Fruit fly (Drosophila melanogaster) whole organism, prepupa: ENCODE results near the gene CG6163.
A peak's percentile ranks its signal among the peaks of the same experiment; 100 is the strongest.

ENCODE experiments used
- Blimp-1 ChIP-seq: fragments of 200-800 bp; sonication (Bioruptor generic); optimal IDR thresholded peaks from 3 replicates; lab custom pipeline; 2017; ENCODE audit warnings: missing biosample characterization, missing genetic modification characterization, mild to moderate bottlenecking, moderate library complexity, missing genetic modification reagents
- CG10631 ChIP-seq: fragments of 200-800 bp; sonication (Bioruptor generic); optimal IDR thresholded peaks from 2 replicates; lab custom pipeline; 2016; ENCODE audit warnings: missing biosample characterization, missing genetic modification characterization
- CG11294 ChIP-seq: fragments of 200-800 bp; sonication (Bioruptor generic); IDR thresholded peaks from 2 replicates; pipeline ENCODE4 v1.3.6; 2022; ENCODE audit warnings: missing biosample characterization, missing genetic modification characterization
- CG11762 ChIP-seq: fragments of 200-800 bp; sonication (Bioruptor generic); optimal IDR thresholded peaks from 3 replicates; lab custom pipeline; 2016; ENCODE audit warnings: missing biosample characterization, missing genetic modification characterization; ENCODE audit not compliant: insufficient read depth
- CG11902 ChIP-seq: fragments of 200-800 bp; sonication (Bioruptor generic); optimal IDR thresholded peaks from 3 replicates; lab custom pipeline; 2016; ENCODE audit warnings: missing biosample characterization, missing genetic modification characterization
- CG15336 ChIP-seq: fragments of 200-800 bp; sonication (Bioruptor generic); IDR thresholded peaks from 2 replicates; pipeline ENCODE4 v1.3.6; 2022; ENCODE audit warnings: missing biosample characterization, missing genetic modification characterization
- CG1621 ChIP-seq: fragments of 200-800 bp; sonication (Bioruptor generic); optimal IDR thresholded peaks from 3 replicates; lab custom pipeline; 2018; ENCODE audit warnings: missing biosample characterization, mild to moderate bottlenecking, missing genetic modification characterization
- CG3032 ChIP-seq: fragments of 200-800 bp; optimal IDR thresholded peaks from 2 replicates; lab custom pipeline; 2019; ENCODE audit warnings: missing biosample characterization, mild to moderate bottlenecking, missing genetic modification characterization, moderate library complexity
- CG32006 ChIP-seq: fragments of 200-800 bp; sonication (Bioruptor generic); optimal IDR thresholded peaks from 3 replicates; lab custom pipeline; 2017; ENCODE audit warnings: missing biosample characterization, mild to moderate bottlenecking, missing genetic modification characterization
- CG34406 ChIP-seq: fragments of 200-800 bp; sonication (Bioruptor generic); optimal IDR thresholded peaks from 3 replicates; lab custom pipeline; 2016; ENCODE audit warnings: missing biosample characterization, missing genetic modification characterization
- CG6163 ChIP-seq: fragments of 200-800 bp; sonication (Bioruptor generic); IDR thresholded peaks from 3 replicates; pipeline ENCODE4 v1.3.6; 2022; ENCODE audit warnings: missing biosample characterization, missing genetic modification characterization
- CG6276 ChIP-seq: fragments of 200-800 bp; sonication (Bioruptor generic); optimal IDR thresholded peaks from 2 replicates; lab custom pipeline; 2017; ENCODE audit warnings: missing biosample characterization, mild to moderate bottlenecking, missing genetic modification characterization
- CG6792 ChIP-seq: fragments of 200-800 bp; sonication (Bioruptor generic); optimal IDR thresholded peaks from 3 replicates; lab custom pipeline; 2016; ENCODE audit warnings: missing biosample characterization, missing genetic modification characterization
- CG6808 ChIP-seq: fragments of 200-800 bp; sonication (Bioruptor generic); optimal IDR thresholded peaks from 3 replicates; lab custom pipeline; 2017; ENCODE audit warnings: missing biosample characterization, missing genetic modification characterization, mild to moderate bottlenecking, moderate library complexity, missing genetic modification reagents
- CG6854 ChIP-seq: fragments of 200-800 bp; sonication (Bioruptor generic); optimal IDR thresholded peaks from 2 replicates; lab custom pipeline; 2017; ENCODE audit warnings: missing biosample characterization, mild to moderate bottlenecking, missing genetic modification characterization
- CG7368 ChIP-seq: fragments of 200-800 bp; sonication (Bioruptor generic); optimal IDR thresholded peaks from 3 replicates; lab custom pipeline; 2016; ENCODE audit warnings: missing biosample characterization, missing genetic modification characterization
- CG8119 ChIP-seq: fragments of 200-800 bp; sonication (Bioruptor generic); IDR thresholded peaks from 3 replicates; pipeline ENCODE4 v1.3.6; 2022; ENCODE audit warnings: missing biosample characterization, missing genetic modification characterization
- CG9139 ChIP-seq: fragments of 200-800 bp; sonication (Bioruptor generic); optimal IDR thresholded peaks from 3 replicates; lab custom pipeline; 2017; ENCODE audit warnings: missing biosample characterization, mild to moderate bottlenecking, missing genetic modification characterization
- Eip75B ChIP-seq: fragments of 200-800 bp; sonication (Bioruptor generic); optimal IDR thresholded peaks from 3 replicates; lab custom pipeline; 2016; ENCODE audit warnings: missing biosample characterization, missing genetic modification characterization
- Eip78C ChIP-seq: fragments of 200-800 bp; sonication (Bioruptor generic); peaks from one replicate; lab custom pipeline; 2016; ENCODE audit warnings: missing biosample characterization, missing genetic modification characterization
- Eip93F ChIP-seq: fragments of 200-800 bp; sonication (Bioruptor generic); optimal IDR thresholded peaks from 2 replicates; lab custom pipeline; 2016; ENCODE audit warnings: missing biosample characterization, mild to moderate bottlenecking, missing genetic modification characterization
- Ets21C ChIP-seq: fragments of 200-800 bp; sonication (Bioruptor generic); optimal IDR thresholded peaks from 3 replicates; lab custom pipeline; 2016; ENCODE audit warnings: missing biosample characterization, missing genetic modification characterization
- Ets96B ChIP-seq: fragments of 200-800 bp; optimal IDR thresholded peaks from 2 replicates; lab custom pipeline; 2019; ENCODE audit warnings: missing biosample characterization, mild to moderate bottlenecking, missing genetic modification characterization, moderate library complexity
- Gug ChIP-seq: fragments of 200-800 bp; sonication (Bioruptor generic); IDR thresholded peaks from 2 replicates; pipeline ENCODE4 v1.3.6; 2022; ENCODE audit warnings: missing biosample characterization, missing genetic modification characterization
- Hr38 ChIP-seq: sonication (Bioruptor generic); optimal IDR thresholded peaks from 2 replicates; lab custom pipeline; 2016; ENCODE audit warnings: missing biosample characterization, missing genetic modification characterization
- Hr39 ChIP-seq: fragments of 200-800 bp; sonication (Bioruptor generic); optimal IDR thresholded peaks from 2 replicates; lab custom pipeline; 2016; ENCODE audit warnings: missing biosample characterization, missing genetic modification characterization
- Lpt ChIP-seq: fragments of 200-800 bp; sonication (Bioruptor generic); optimal IDR thresholded peaks from 3 replicates; lab custom pipeline; 2016; ENCODE audit warnings: missing biosample characterization, missing genetic modification characterization
- Met ChIP-seq: fragments of 200-800 bp; sonication (Bioruptor generic); optimal IDR thresholded peaks from 3 replicates; lab custom pipeline; 2016; ENCODE audit warnings: missing biosample characterization, missing genetic modification characterization
- OdsH ChIP-seq: fragments of 200-800 bp; sonication (Bioruptor generic); optimal IDR thresholded peaks from 3 replicates; lab custom pipeline; 2016; ENCODE audit warnings: missing biosample characterization, missing genetic modification characterization
- Smox ChIP-seq: fragments of 200-800 bp; sonication (Bioruptor generic); optimal IDR thresholded peaks from 3 replicates; lab custom pipeline; 2016; ENCODE audit warnings: missing biosample characterization, missing genetic modification characterization
- Sox102F ChIP-seq: fragments of 200-800 bp; sonication (Bioruptor generic); optimal IDR thresholded peaks from 2 replicates; lab custom pipeline; 2016; ENCODE audit warnings: missing biosample characterization, mild to moderate bottlenecking, missing genetic modification characterization
- Sox14 ChIP-seq: fragments of 200-800 bp; sonication (Bioruptor generic); optimal IDR thresholded peaks from 3 replicates; lab custom pipeline; 2016; ENCODE audit warnings: missing biosample characterization, missing genetic modification characterization
- Sox15 ChIP-seq: fragments of 200-800 bp; sonication (Bioruptor generic); optimal IDR thresholded peaks from 3 replicates; lab custom pipeline; 2016; ENCODE audit warnings: missing biosample characterization, missing genetic modification characterization
- achi ChIP-seq: fragments of 200-800 bp; sonication (Bioruptor generic); optimal IDR thresholded peaks from 3 replicates; lab custom pipeline; 2016; ENCODE audit warnings: missing biosample characterization, missing genetic modification characterization
- acj6 ChIP-seq: fragments of 200-800 bp; sonication (Bioruptor generic); optimal IDR thresholded peaks from 3 replicates; lab custom pipeline; 2016; ENCODE audit warnings: missing biosample characterization, missing genetic modification characterization
- eg ChIP-seq: fragments of 200-800 bp; sonication (Bioruptor generic); IDR thresholded peaks from 3 replicates; pipeline ENCODE4 v1.3.6; 2022; ENCODE audit warnings: missing biosample characterization, missing genetic modification characterization
- esn ChIP-seq: fragments of 200-800 bp; sonication (Bioruptor generic); optimal IDR thresholded peaks from 2 replicates; lab custom pipeline; 2016; ENCODE audit warnings: missing biosample characterization, mild to moderate bottlenecking, missing genetic modification characterization, moderate library complexity
- fd59A ChIP-seq: fragments of 200-800 bp; sonication (Bioruptor generic); optimal IDR thresholded peaks from 2 replicates; lab custom pipeline; 2017; ENCODE audit warnings: missing biosample characterization, mild to moderate bottlenecking, missing genetic modification characterization, missing genetic modification reagents
- fkh ChIP-seq: fragments of 200-800 bp; sonication (Bioruptor generic); optimal IDR thresholded peaks from 3 replicates; lab custom pipeline; 2017; ENCODE audit warnings: missing biosample characterization, mild to moderate bottlenecking, missing genetic modification characterization, moderate library complexity
- lz ChIP-seq: fragments of 200-800 bp; sonication (Bioruptor generic); optimal IDR thresholded peaks from 3 replicates; lab custom pipeline; 2016; ENCODE audit warnings: missing biosample characterization, missing genetic modification characterization
- net ChIP-seq: fragments of 200-800 bp; sonication (Bioruptor generic); optimal IDR thresholded peaks from 3 replicates; lab custom pipeline; 2016; ENCODE audit warnings: missing biosample characterization, missing genetic modification characterization
- pdm3 ChIP-seq: fragments of 200-800 bp; sonication (Bioruptor generic); optimal IDR thresholded peaks from 3 replicates; lab custom pipeline; 2016; ENCODE audit warnings: missing biosample characterization, missing genetic modification characterization
- salr ChIP-seq, 2 experiments: fragments of 200-800 bp; sonication (Bioruptor generic); optimal IDR thresholded peaks; 3 replicates each; lab custom pipeline; 2016 to 2018; ENCODE audit warnings: missing biosample characterization in 2 of 2, missing genetic modification characterization in 2 of 2, mild to moderate bottlenecking in 1 of 2
- spab ChIP-seq: fragments of 200-800 bp; sonication (Bioruptor generic); optimal IDR thresholded peaks from 2 replicates; lab custom pipeline; 2017; ENCODE audit warnings: missing biosample characterization, mild to moderate bottlenecking, missing genetic modification characterization, missing genetic modification reagents
- ss ChIP-seq, 2 experiments: fragments of 200-800 bp; sonication (Bioruptor generic); optimal IDR thresholded peaks; 2 replicates in 1 of 2; 3 replicates in 1 of 2; lab custom pipeline; 2017 to 2018; ENCODE audit warnings: mild to moderate bottlenecking in 2 of 2, missing biosample characterization in 2 of 2, missing genetic modification characterization in 2 of 2, moderate library complexity in 1 of 2
- svp ChIP-seq: fragments of 200-800 bp; sonication (Bioruptor generic); peaks from one replicate; lab custom pipeline; 2016; ENCODE audit warnings: missing biosample characterization, missing genetic modification characterization
- vri ChIP-seq: fragments of 200-800 bp; sonication (Bioruptor generic); optimal IDR thresholded peaks from 3 replicates; lab custom pipeline; 2016; ENCODE audit warnings: missing biosample characterization, mild to moderate bottlenecking, missing genetic modification characterization

The CG6163 gene

dm6 chr3L:11355429-11356327 lies 9.0 kb downstream of the CG6163 start:
- TF ChIP-seq esn (no peak), CG15336 (GFP tag; lab: Robert Waterston, UW) (0 out of 2 replicates have a peak, but pooled peaks have one; percentile 7), fkh (GFP tag; lab: Kevin White, UChicago) (peak; percentile 65), CG6163 (0 out of 3 replicates have a peak, but pooled peaks have one; percentile 26), CG9139 (GFP tag; lab: Kevin White, UChicago) (no peak), Eip75B (no peak), Eip78C (GFP tag; lab: Kevin White, UChicago) (peak; percentile 9)

DNA sequence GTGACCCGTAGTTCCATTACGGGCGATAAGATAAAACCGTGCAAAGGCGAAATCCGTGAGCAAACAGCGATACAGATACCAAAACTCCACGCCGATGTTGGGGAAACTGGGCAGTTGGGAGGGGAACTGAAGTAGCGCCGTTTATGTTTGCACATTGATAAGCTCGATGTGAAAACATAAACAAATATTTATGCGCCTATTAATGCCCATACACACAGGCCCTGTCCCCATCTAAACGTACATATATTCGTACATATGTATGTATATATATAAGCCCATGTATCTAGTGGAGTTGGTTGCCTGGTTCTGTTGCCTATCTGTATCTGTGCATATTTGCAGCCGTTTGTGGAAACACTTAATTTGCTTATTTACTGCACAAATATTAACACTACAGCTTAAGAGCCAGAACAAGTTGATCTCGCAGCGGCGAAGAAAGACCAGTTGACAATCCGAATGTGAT lies 10.4 kb downstream of the CG6163 start:
- TF ChIP-seq OdsH (GFP tag; lab: Kevin White, UChicago) = peak; percentile 70
- peak; percentile 63 for TF ChIP-seq Eip75B
- TF ChIP-seq fkh (GFP tag; lab: Kevin White, UChicago) = peak; percentile 99
- peak; percentile 92 for TF ChIP-seq CG6163
- peak; percentile 75 for TF ChIP-seq CG7368
- TF ChIP-seq eg (GFP tag; lab: Robert Waterston, UW) = peak; percentile 45; the same call in 1 of the 3 replicates
- TF ChIP-seq svp (GFP tag; lab: Kevin White, UChicago) = peak; percentile 84
- peak; percentile 82 for TF ChIP-seq spab
- peak; percentile 51 for TF ChIP-seq Blimp-1 (GFP tag; lab: Kevin White, UChicago)
- TF ChIP-seq CG6854 (GFP tag; lab: Kevin White, UChicago) = peak; percentile 73
- TF ChIP-seq Hr39 (GFP tag; lab: Kevin White, UChicago) = no peak
- TF ChIP-seq Sox14 (GFP tag; lab: Kevin White, UChicago) = peak; percentile 34
- TF ChIP-seq Hr38 = peak; percentile 28
- TF ChIP-seq Ets21C = no peak
- TF ChIP-seq Sox102F (GFP tag; lab: Kevin White, UChicago) = peak; percentile 70
- peak; percentile 49; the same call in 2 of the 3 replicates for TF ChIP-seq CG8119 (GFP tag; lab: Robert Waterston, UW)
- TF ChIP-seq CG1621 (tag; lab: Kevin White, UChicago) = peak; percentile 88
- peak; percentile 36 for TF ChIP-seq Gug (GFP tag; lab: Robert Waterston, UW)
- peak; percentile 27 for TF ChIP-seq lz
- TF ChIP-seq CG9139 (GFP tag; lab: Kevin White, UChicago) = peak; percentile 90
- TF ChIP-seq CG3032 = peak; percentile 62
- peak; percentile 57 for TF ChIP-seq Met (GFP tag; lab: Kevin White, UChicago)
- TF ChIP-seq vri (GFP tag; lab: Kevin White, UChicago) = peak; percentile 80
- TF ChIP-seq Eip78C (GFP tag; lab: Kevin White, UChicago) = peak; percentile 96
- TF ChIP-seq CG6792 = peak; percentile 72
- TF ChIP-seq ss (GFP tag; optimal IDR thresholded peaks at IDR 0.05; lab: Kevin White, UChicago) = peak; percentile 84 to 90
- peak; percentile 60 for TF ChIP-seq CG32006
- TF ChIP-seq CG10631 (GFP tag; lab: Kevin White, UChicago) = peak; percentile 84
- TF ChIP-seq achi (GFP tag; lab: Kevin White, UChicago) = peak; percentile 69
- peak; percentile 69 for TF ChIP-seq acj6
- no peak for TF ChIP-seq Eip93F (GFP tag; lab: Kevin White, UChicago)
- peak; percentile 63 for TF ChIP-seq fd59A (GFP tag; lab: Kevin White, UChicago)
- peak; percentile 68 for TF ChIP-seq pdm3 (GFP tag; lab: Kevin White, UChicago)
- peak; percentile 78 for TF ChIP-seq CG34406 (GFP tag; lab: Kevin White, UChicago)
- peak; percentile 61 for TF ChIP-seq Ets96B (tag; lab: Kevin White, UChicago)
- peak; percentile 75 for TF ChIP-seq CG6276 (GFP tag; lab: Kevin White, UChicago)
- TF ChIP-seq Sox15 (GFP tag; lab: Kevin White, UChicago) = no peak
- no peak for TF ChIP-seq CG11902
- no peak for TF ChIP-seq CG15336 (GFP tag; lab: Robert Waterston, UW)
- TF ChIP-seq CG11294 = no peak
- peak; percentile 52 for TF ChIP-seq Smox (GFP tag; lab: Kevin White, UChicago)
- peak; percentile 85 for TF ChIP-seq CG6808
- peak; percentile 68 for TF ChIP-seq Lpt
- TF ChIP-seq salr (GFP tag; optimal IDR thresholded peaks at IDR 0.05; lab: Kevin White, UChicago) = peak; percentile 52 to 73
- peak; percentile 84 for TF ChIP-seq net (GFP tag; lab: Kevin White, UChicago)
- peak; percentile 73 for TF ChIP-seq CG11762
